Fruit fly (Drosophila melanogaster): ENCODE measurements around the gene MCU.

dm6 chr3L:6577313-6577852, 26.8 kb downstream of the MCU start:
- TF ChIP-seq usp (GFP tag; optimal IDR thresholded peaks at IDR 0.05) (no peak), psq (optimal IDR thresholded peaks at IDR 0.05) (no peak), pan (optimal IDR thresholded peaks at IDR 0.05) (no peak), Dll (optimal IDR thresholded peaks at IDR 0.05) (no peak), EcR (GFP tag; optimal IDR thresholded peaks at IDR 0.05) (no peak)
